Worm (Caenorhabditis elegans) whole organism, L4/young adult: ENCODE results near the gene klp-4.

ENCODE experiments used
- W03F9.2 ChIP-seq: fragments of 150-350 bp; optimal IDR thresholded peaks from 2 replicates; lab custom pipeline; 2014; ENCODE audit warnings: missing biosample characterization, missing genetic modification characterization
- dao-5 ChIP-seq: sonication (generic microtip); optimal IDR thresholded peaks from 2 replicates; lab custom pipeline; 2016; ENCODE audit warnings: missing genotype, missing genetic modification characterization, moderate library complexity, missing compliant biosample characterization
- him-1 ChIP-seq: sonication (generic microtip); optimal IDR thresholded peaks from 2 replicates; lab custom pipeline; 2016; ENCODE audit warnings: missing genotype, missing genetic modification reagents, missing genetic modification characterization, missing compliant biosample characterization

klp-4 gene

ce11 chrX:3178501-3178900, at the start of gene klp-4:
klp-4 (minus strand) TSS chrX:3178701.
- no peak for TF ChIP-seq dao-5 (tag; lab: Kevin White, UChicago)
- no peak for TF ChIP-seq him-1 (tag; lab: Kevin White, UChicago)
- no peak for TF ChIP-seq W03F9.2 (tag; lab: Kevin White, UChicago)

ce11 chrX:3226348-3227229, 48.1 kb upstream of the klp-4 start:
- TF ChIP-seq him-1 (tag; lab: Kevin White, UChicago) (no peak), W03F9.2 (tag; lab: Kevin White, UChicago) (no peak), dao-5 (tag; lab: Kevin White, UChicago) (no peak)

DNA sequence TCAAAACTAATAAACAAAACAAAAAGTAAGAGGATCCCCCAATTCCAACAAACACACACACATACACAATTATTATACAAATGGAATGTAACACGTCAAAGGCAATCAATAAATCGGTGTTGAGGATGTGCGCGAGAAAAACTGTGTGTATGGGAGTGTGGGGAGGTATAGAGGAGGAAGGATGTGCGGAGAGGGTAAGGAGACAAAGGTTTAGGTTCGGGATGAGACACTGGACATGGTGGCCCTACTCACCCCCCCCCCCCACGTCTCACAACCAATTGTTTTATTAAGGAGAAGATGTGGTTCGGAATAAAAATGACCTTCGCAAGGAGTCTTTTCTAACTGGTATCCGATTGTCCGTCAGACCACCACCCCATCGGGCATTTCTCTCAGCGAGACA, 44.6 kb upstream of the klp-4 start:
- TF ChIP-seq W03F9.2 (tag; lab: Kevin White, UChicago) (no peak), him-1 (tag; lab: Kevin White, UChicago) (no peak), dao-5 (tag; lab: Kevin White, UChicago) (no peak)

DNA sequence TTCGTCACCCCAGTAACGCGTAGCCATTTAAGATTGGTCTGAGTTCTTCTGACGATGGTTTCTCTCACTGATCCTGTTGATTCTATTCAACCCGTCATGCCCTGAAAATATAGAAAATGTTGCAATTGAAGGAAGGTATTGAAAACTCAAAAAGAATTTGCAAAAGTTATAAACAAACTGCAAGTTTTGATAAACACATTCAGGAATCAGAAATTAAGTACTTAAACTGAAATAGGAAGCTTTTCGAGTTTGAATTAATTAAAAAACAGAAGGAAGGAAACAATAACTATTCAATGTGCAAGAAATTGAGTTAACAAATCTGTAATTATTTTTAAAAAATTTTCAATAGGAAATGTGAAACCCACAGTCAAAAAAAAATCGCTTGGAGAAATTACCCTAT, 41.8 kb upstream of the klp-4 start, which contains the start of gene rgl-1:
rgl-1 (minus strand) TSS at position 101 of the 400 bp plus-strand sequence.
- TF ChIP-seq W03F9.2 (tag; lab: Kevin White, UChicago) (no peak), him-1 (tag; lab: Kevin White, UChicago) (no peak), dao-5 (tag; lab: Kevin White, UChicago) (no peak)

- TF ChIP-seq W03F9.2 (tag; lab: Kevin White, UChicago) (no peak), him-1 (tag; lab: Kevin White, UChicago) (no peak), dao-5 (tag; lab: Kevin White, UChicago) (no peak)
Measured at ce11 chrX:3218040-3218795, 39.7 kb upstream of the klp-4 start.

- TF ChIP-seq him-1 (tag; lab: Kevin White, UChicago) (no peak), W03F9.2 (tag; lab: Kevin White, UChicago) (no peak), dao-5 (tag; lab: Kevin White, UChicago) (no peak)
Measured at ce11 chrX:3216698-3217097, 38.2 kb upstream of the klp-4 start.

DNA sequence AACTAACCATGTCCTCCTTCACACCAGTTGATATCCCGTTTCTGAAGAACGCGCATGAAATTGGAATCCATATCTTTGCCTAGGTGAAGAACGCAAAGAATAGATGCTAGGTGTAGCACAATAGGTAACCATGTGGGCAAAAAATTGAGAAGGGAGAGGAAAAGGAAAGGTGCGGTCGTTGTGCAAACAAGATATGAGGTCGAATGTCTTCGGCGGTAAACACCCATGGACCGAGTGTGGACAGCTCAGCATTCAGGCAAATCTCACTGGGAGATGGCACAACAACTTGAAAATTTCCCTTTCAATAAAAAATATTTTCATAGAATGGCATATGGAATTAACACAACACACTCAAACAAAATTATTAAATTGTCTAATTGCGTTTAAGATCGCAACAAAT, 31.0 kb upstream of the klp-4 start, which contains the start of gene F28B4.4:
F28B4.4 (minus strand) TSS at position 101 of the 400 bp plus-strand sequence.
- no peak for TF ChIP-seq him-1 (tag; lab: Kevin White, UChicago)
- TF ChIP-seq W03F9.2 (tag; lab: Kevin White, UChicago) = no peak
- TF ChIP-seq dao-5 (tag; lab: Kevin White, UChicago) = no peak

ce11 chrX:3204778-3205177, 26.3 kb upstream of the klp-4 start, which contains the start of gene F28B4.1:
F28B4.1 (plus strand) TSS chrX:3205078.
- TF ChIP-seq dao-5 (tag; lab: Kevin White, UChicago) (no peak), him-1 (tag; lab: Kevin White, UChicago) (no peak), W03F9.2 (tag; lab: Kevin White, UChicago) (no peak)

DNA sequence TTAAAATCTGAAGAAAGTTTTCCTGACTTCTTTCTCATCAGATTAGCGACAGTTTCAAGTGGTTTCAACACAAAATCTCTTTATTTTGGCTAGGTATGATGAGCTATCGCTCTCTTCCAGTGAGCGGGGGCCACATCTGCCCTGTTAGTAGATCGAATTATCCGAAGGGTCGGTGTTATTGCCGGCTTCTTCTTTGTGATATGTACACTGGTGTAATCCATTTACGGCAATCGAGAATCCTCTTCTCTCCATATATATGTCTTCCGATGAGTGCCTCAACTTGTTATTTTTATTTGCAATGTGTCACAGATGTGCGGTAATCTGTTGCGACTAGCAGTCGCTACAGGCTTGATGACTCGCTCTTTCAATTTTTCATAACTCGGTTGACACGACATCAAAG, 23.8 kb upstream of the klp-4 start:
- TF ChIP-seq him-1 (tag; lab: Kevin White, UChicago) = no peak
- no peak for TF ChIP-seq dao-5 (tag; lab: Kevin White, UChicago)
- no peak for TF ChIP-seq W03F9.2 (tag; lab: Kevin White, UChicago)

- TF ChIP-seq dao-5 (tag; lab: Kevin White, UChicago) = no peak
Measured at ce11 chrX:3199249-3199648, 20.7 kb upstream of the klp-4 start, which contains the start of gene fax-1. fax-1 (minus strand) TSS chrX:3199349.

- TF ChIP-seq dao-5 (tag; lab: Kevin White, UChicago) = no peak
- no peak for TF ChIP-seq W03F9.2 (tag; lab: Kevin White, UChicago)
- no peak for TF ChIP-seq him-1 (tag; lab: Kevin White, UChicago)
Measured at ce11 chrX:3197319-3197718, 18.8 kb upstream of the klp-4 start.

ce11 chrX:3191353-3192065, 13.0 kb upstream of the klp-4 start:
- no peak for TF ChIP-seq him-1 (tag; lab: Kevin White, UChicago)
- TF ChIP-seq W03F9.2 (tag; lab: Kevin White, UChicago) = no peak
- TF ChIP-seq dao-5 (tag; lab: Kevin White, UChicago) = no peak
